Fruit fly (Drosophila melanogaster) whole organism, embryonic: ENCODE measurements around the gene Acsx4.
A peak's percentile ranks its signal among the peaks of the same experiment; 100 is the strongest.

Source experiments
- Ada2b ChIP-seq: fragments of 200-800 bp; sonication (Bioruptor generic); IDR thresholded peaks from 2 replicates; pipeline ENCODE4 v1.3.6; 2022; ENCODE audit warnings: missing biosample characterization, missing genetic modification characterization
- Bteb2 ChIP-seq: fragments of 200-800 bp; sonication (Bioruptor generic); optimal IDR thresholded peaks from 2 replicates; lab custom pipeline; 2016; ENCODE audit warnings: missing biosample characterization, missing genetic modification characterization
- CG12299 ChIP-seq: fragments of 200-800 bp; sonication (Bioruptor generic); optimal IDR thresholded peaks from 2 replicates; lab custom pipeline; 2018; ENCODE audit warnings: missing biosample characterization, mild to moderate bottlenecking, missing genetic modification characterization
- CG13123 ChIP-seq: fragments of 200-800 bp; sonication (Bioruptor generic); optimal IDR thresholded peaks from 2 replicates; lab custom pipeline; 2016; ENCODE audit warnings: missing biosample characterization, missing genetic modification characterization
- CG15514 ChIP-seq: fragments of 200-800 bp; sonication (Bioruptor generic); optimal IDR thresholded peaks from 3 replicates; lab custom pipeline; 2017; ENCODE audit warnings: missing biosample characterization, missing genetic modification characterization, mild to moderate bottlenecking, moderate library complexity, missing genetic modification reagents
- CG15601 ChIP-seq: fragments of 200-800 bp; sonication (Bioruptor generic); optimal IDR thresholded peaks from 3 replicates; lab custom pipeline; 2019; ENCODE audit warnings: missing biosample characterization, mild to moderate bottlenecking, missing genetic modification characterization, moderate library complexity
- CG1602 ChIP-seq: fragments of 200-800 bp; sonication (Bioruptor generic); optimal IDR thresholded peaks from 3 replicates; lab custom pipeline; 2016; ENCODE audit warnings: missing biosample characterization, missing genetic modification characterization
- CG16863 ChIP-seq: fragments of 200-800 bp; sonication (Bioruptor generic); optimal IDR thresholded peaks from 3 replicates; lab custom pipeline; 2016; ENCODE audit warnings: missing biosample characterization, missing genetic modification characterization
- CG17328 ChIP-seq: fragments of 200-800 bp; sonication (Bioruptor generic); IDR thresholded peaks from 2 replicates; pipeline ENCODE4 v1.3.6; 2022; ENCODE audit warnings: missing biosample characterization, missing genetic modification characterization
- CG17361 ChIP-seq: fragments of 200-800 bp; sonication (Bioruptor generic); IDR thresholded peaks from 3 replicates; pipeline ENCODE4 v1.3.6; 2022; ENCODE audit warnings: missing biosample characterization, missing genetic modification characterization
- CG18262 ChIP-seq: fragments of 200-800 bp; optimal IDR thresholded peaks from 3 replicates; lab custom pipeline; 2019; ENCODE audit warnings: missing biosample characterization, mild to moderate bottlenecking, missing genetic modification characterization, moderate library complexity
- CG30403 ChIP-seq: fragments of 200-800 bp; sonication (Bioruptor generic); optimal IDR thresholded peaks from 3 replicates; lab custom pipeline; 2016; ENCODE audit warnings: missing biosample characterization, missing genetic modification characterization
- CG31224 ChIP-seq: fragments of 200-800 bp; sonication (Bioruptor generic); IDR thresholded peaks from 2 replicates; pipeline ENCODE4 v1.3.6; 2022; ENCODE audit warnings: missing biosample characterization, missing genetic modification characterization
- CG31365 ChIP-seq: fragments of 200-800 bp; sonication (Bioruptor generic); optimal IDR thresholded peaks from 2 replicates; lab custom pipeline; 2018; ENCODE audit warnings: missing biosample characterization, mild to moderate bottlenecking, missing genetic modification characterization
- CG3281 ChIP-seq: fragments of 200-800 bp; sonication (Bioruptor generic); optimal IDR thresholded peaks from 3 replicates; lab custom pipeline; 2017; ENCODE audit warnings: missing biosample characterization, mild to moderate bottlenecking, missing genetic modification characterization
- CG3407 ChIP-seq: fragments of 200-800 bp; sonication (Bioruptor generic); optimal IDR thresholded peaks from 2 replicates; lab custom pipeline; 2018; ENCODE audit warnings: missing biosample characterization, mild to moderate bottlenecking, missing genetic modification characterization
- CG4282 ChIP-seq: fragments of 200-800 bp; sonication (Bioruptor generic); optimal IDR thresholded peaks from 2 replicates; lab custom pipeline; 2016; ENCODE audit warnings: missing biosample characterization, missing genetic modification characterization
- CG4328 ChIP-seq: fragments of 200-800 bp; sonication (Bioruptor generic); optimal IDR thresholded peaks from 3 replicates; lab custom pipeline; 2017; ENCODE audit warnings: missing biosample characterization, missing genetic modification reagents, missing genetic modification characterization
- CG5180 ChIP-seq: fragments of 200-800 bp; sonication (Bioruptor generic); optimal IDR thresholded peaks from 3 replicates; lab custom pipeline; 2017; ENCODE audit warnings: missing biosample characterization, missing genetic modification characterization, mild to moderate bottlenecking, moderate library complexity, missing genetic modification reagents
- CG7786 ChIP-seq: fragments of 200-800 bp; sonication (Bioruptor generic); optimal IDR thresholded peaks from 2 replicates; lab custom pipeline; 2016; ENCODE audit warnings: missing biosample characterization, missing genetic modification characterization
- Chrac-16 ChIP-seq: fragments of 200-800 bp; sonication (Bioruptor generic); optimal IDR thresholded peaks from 3 replicates; lab custom pipeline; 2016; ENCODE audit warnings: missing biosample characterization, missing genetic modification characterization
- D ChIP-seq, 2 experiments: fragments of 200-800 bp in 1 of 2; fragments of >200 bp in 1 of 2; sonication (Bioruptor generic) in 1 of 2; optimal IDR thresholded peaks; 2 replicates in 1 of 2; 3 replicates in 1 of 2; lab custom pipeline; 2017; ENCODE audit warnings: mild to moderate bottlenecking in 1 of 2, missing biosample characterization in 1 of 2, missing genetic modification characterization in 1 of 2, missing genetic modification reagents in 1 of 2
- Eip74EF ChIP-seq, 2 experiments: fragments of 200-800 bp in 1 of 2; fragments of >200 bp in 1 of 2; sonication (Bioruptor generic) in 1 of 2; optimal IDR thresholded peaks; 2 replicates each; lab custom pipeline; 2017 to 2019; ENCODE audit warnings: missing biosample characterization in 2 of 2, missing genetic modification characterization in 2 of 2, mild to moderate bottlenecking in 1 of 2, moderate library complexity in 1 of 2
- Fer1 ChIP-seq: fragments of 200-800 bp; sonication (Bioruptor generic); optimal IDR thresholded peaks from 2 replicates; lab custom pipeline; 2017; ENCODE audit warnings: missing biosample characterization, mild to moderate bottlenecking, missing genetic modification characterization
- HLH54F ChIP-seq: fragments of 200-800 bp; sonication (Bioruptor generic); optimal IDR thresholded peaks from 3 replicates; lab custom pipeline; 2016; ENCODE audit warnings: missing biosample characterization, missing genetic modification characterization
- Lhr ChIP-seq: fragments of 200-800 bp; sonication (Bioruptor generic); optimal IDR thresholded peaks from 3 replicates; lab custom pipeline; 2017; ENCODE audit warnings: mild to moderate bottlenecking, missing biosample characterization, missing genetic modification reagents, missing genetic modification characterization
- Oli ChIP-seq: fragments of 200-800 bp; sonication (Bioruptor generic); optimal IDR thresholded peaks from 2 replicates; lab custom pipeline; 2018; ENCODE audit warnings: missing biosample characterization, mild to moderate bottlenecking, missing genetic modification characterization, moderate library complexity
- Ptx1 ChIP-seq: fragments of 200-800 bp; sonication (Bioruptor generic); IDR thresholded peaks from 2 replicates; pipeline ENCODE4 v1.3.6; 2022; ENCODE audit warnings: missing biosample characterization, missing genetic modification characterization
- Rfx ChIP-seq: fragments of 200-800 bp; sonication (Bioruptor generic); IDR thresholded peaks from 2 replicates; pipeline ENCODE4 v1.3.6; 2022; ENCODE audit warnings: missing biosample characterization, missing genetic modification characterization
- Spps ChIP-seq: fragments of 200-800 bp; sonication (Bioruptor generic); optimal IDR thresholded peaks from 2 replicates; lab custom pipeline; 2018; ENCODE audit warnings: missing biosample characterization, mild to moderate bottlenecking, missing genetic modification characterization
- cad ChIP-seq: fragments of >200 bp; optimal IDR thresholded peaks from 2 replicates; lab custom pipeline; 2017; ENCODE audit warnings: missing biosample characterization, missing genetic modification characterization
- emc ChIP-seq: fragments of 200-800 bp; sonication (Bioruptor generic); optimal IDR thresholded peaks from 2 replicates; lab custom pipeline; 2016; ENCODE audit warnings: missing biosample characterization, missing genetic modification characterization
- en ChIP-seq: fragments of 200-800 bp; sonication (Bioruptor generic); optimal IDR thresholded peaks from 2 replicates; lab custom pipeline; 2016; ENCODE audit warnings: missing biosample characterization, missing genetic modification characterization
- esg ChIP-seq: fragments of 200-800 bp; sonication (Bioruptor generic); conservative IDR thresholded peaks from 2 replicates; pipeline ENCODE4 v1.3.6; 2022; ENCODE audit warnings: missing biosample characterization, missing genetic modification characterization
- fd96Cb ChIP-seq: fragments of 200-800 bp; sonication (Bioruptor generic); optimal IDR thresholded peaks from 2 replicates; lab custom pipeline; 2018; ENCODE audit warnings: missing biosample characterization, mild to moderate bottlenecking, missing genetic modification characterization, moderate library complexity
- gro ChIP-seq: fragments of 200-800 bp; sonication (Bioruptor generic); optimal IDR thresholded peaks from 2 replicates; lab custom pipeline; 2016; ENCODE audit warnings: missing biosample characterization, missing genetic modification characterization
- gsb-n ChIP-seq: fragments of 200-800 bp; sonication (Bioruptor generic); optimal IDR thresholded peaks from 3 replicates; lab custom pipeline; 2018; ENCODE audit warnings: missing biosample characterization, mild to moderate bottlenecking, missing genetic modification characterization
- ham ChIP-seq: fragments of 200-800 bp; sonication (Bioruptor generic); IDR thresholded peaks from 2 replicates; pipeline ENCODE4 v1.3.6; 2022; ENCODE audit warnings: missing biosample characterization, missing genetic modification characterization
- her ChIP-seq: fragments of 200-800 bp; sonication (Bioruptor generic); optimal IDR thresholded peaks from 2 replicates; lab custom pipeline; 2016; ENCODE audit warnings: missing biosample characterization, missing genetic modification characterization
- kay ChIP-seq: fragments of 200-800 bp; sonication (Bioruptor generic); optimal IDR thresholded peaks from 2 replicates; lab custom pipeline; 2016; ENCODE audit warnings: missing biosample characterization, missing genetic modification characterization
- mirr ChIP-seq: fragments of 200-800 bp; sonication (Bioruptor generic); optimal IDR thresholded peaks from 3 replicates; lab custom pipeline; 2018; ENCODE audit warnings: missing biosample characterization, mild to moderate bottlenecking, missing genetic modification characterization
- nau ChIP-seq: fragments of 200-800 bp; sonication (Bioruptor generic); optimal IDR thresholded peaks from 3 replicates; lab custom pipeline; 2017; ENCODE audit warnings: missing biosample characterization, mild to moderate bottlenecking, missing genetic modification characterization, missing genetic modification reagents
- nmo ChIP-seq: fragments of 200-800 bp; sonication (Bioruptor generic); optimal IDR thresholded peaks from 2 replicates; lab custom pipeline; 2018; ENCODE audit warnings: missing biosample characterization, mild to moderate bottlenecking, missing genetic modification characterization, moderate library complexity
- pan ChIP-seq, 4 experiments: fragments of >200 bp in 3 of 4; fragments of 200-800 bp in 1 of 4; sonication (Bioruptor generic) in 1 of 4; optimal IDR thresholded peaks in 3 of 4; IDR thresholded peaks in 1 of 4; 2 replicates each; pipeline versions ENCODE4 v1.3.6 to Lab custom; 2017 to 2022; ENCODE audit warnings: missing biosample characterization in 2 of 4, missing genetic modification characterization in 2 of 4, mixed read lengths in 1 of 4
- pum ChIP-seq: fragments of 200-800 bp; sonication (Bioruptor generic); optimal IDR thresholded peaks from 2 replicates; lab custom pipeline; 2016; ENCODE audit warnings: missing biosample characterization, missing genetic modification characterization
- schlank ChIP-seq: fragments of 200-800 bp; sonication (Bioruptor generic); optimal IDR thresholded peaks from 2 replicates; lab custom pipeline; 2018; ENCODE audit warnings: missing biosample characterization, mild to moderate bottlenecking, missing genetic modification characterization
- tap ChIP-seq: fragments of 200-800 bp; optimal IDR thresholded peaks from 3 replicates; lab custom pipeline; 2019; ENCODE audit warnings: missing biosample characterization, mild to moderate bottlenecking, missing genetic modification characterization, moderate library complexity
- unc-4 ChIP-seq: fragments of 200-800 bp; sonication (Bioruptor generic); IDR thresholded peaks from 2 replicates; pipeline ENCODE4 v1.3.6; 2022; ENCODE audit warnings: missing biosample characterization, missing genetic modification characterization; ENCODE audit not compliant: partially characterized antibody
- wek ChIP-seq: fragments of 200-800 bp; sonication (Bioruptor generic); optimal IDR thresholded peaks from 3 replicates; lab custom pipeline; 2018; ENCODE audit warnings: missing biosample characterization, mild to moderate bottlenecking, missing genetic modification characterization, moderate library complexity

The Acsx4 gene

DNA sequence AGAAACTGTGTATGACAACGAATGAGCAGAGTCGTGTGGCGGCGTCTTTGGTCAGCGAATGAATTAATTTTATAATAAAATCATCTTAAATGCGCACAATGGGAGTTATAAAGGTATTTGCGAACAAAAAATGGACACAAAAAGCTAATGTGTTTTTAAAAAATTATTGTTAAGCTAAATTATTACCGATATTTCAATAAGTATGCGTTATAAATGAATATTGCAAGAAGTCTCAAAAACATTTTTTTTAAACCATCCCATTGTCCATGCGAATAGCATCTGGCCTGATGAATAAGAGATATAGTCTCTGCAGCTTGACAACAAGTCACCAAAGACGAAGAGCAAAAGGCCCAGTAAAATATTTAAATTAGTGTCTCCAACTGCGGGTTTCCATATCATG lies 47.7 kb downstream of the Acsx4 start (continued):
- TF ChIP-seq mirr (GFP tag; lab: Kevin White, UChicago) (no peak), CG1602 (GFP tag; lab: Kevin White, UChicago) (peak; percentile 43), CG16863 (GFP tag; lab: Kevin White, UChicago) (peak; percentile 38), HLH54F (GFP tag; lab: Kevin White, UChicago) (peak; percentile 8), Ptx1 (peak; percentile 68), kay (GFP tag; lab: Kevin White, UChicago) (no peak), D (optimal IDR thresholded peaks at IDR 0.05; lab: Kevin White, UChicago) (no peak), D (GFP tag; optimal IDR thresholded peaks at IDR 0.05; lab: Kevin White, UChicago) (peak; percentile 24), schlank (peak; percentile 1), Oli (tag; lab: Kevin White, UChicago) (peak; percentile 72), Rfx (GFP tag; lab: Robert Waterston, UW) (peak; percentile 85), tap (tag; lab: Kevin White, UChicago) (peak; percentile 48), CG15514 (GFP tag; lab: Kevin White, UChicago) (peak; percentile 36), CG15601 (no peak), CG3407 (GFP tag; lab: Kevin White, UChicago) (peak; percentile 49), Lhr (GFP tag; lab: Kevin White, UChicago) (no peak), CG13123 (no peak), en (GFP tag; lab: Kevin White, UChicago) (peak; percentile 51), Eip74EF (GFP tag; optimal IDR thresholded peaks at IDR 0.05; lab: Kevin White, UChicago) (peak in 1 of 2 experiments; percentile 13), fd96Cb (tag; lab: Kevin White, UChicago) (peak; percentile 61), gsb-n (tag; lab: Kevin White, UChicago) (peak; percentile 45), ham (GFP tag; lab: Robert Waterston, UW) (no peak), CG12299 (tag; lab: Kevin White, UChicago) (peak; percentile 41), Chrac-16 (peak; percentile 20), CG17328 (GFP tag; lab: Robert Waterston, UW) (peak; percentile 39; the same call in 1 of the 2 replicates), CG18262 (peak; percentile 66), CG4282 (GFP tag; lab: Kevin White, UChicago) (no peak), CG30403 (GFP tag; lab: Kevin White, UChicago) (peak; percentile 78), CG7786 (GFP tag; lab: Kevin White, UChicago) (peak; percentile 39), CG4328 (GFP tag; lab: Kevin White, UChicago) (no peak), Ada2b (peak; percentile 68), CG17361 (GFP tag; lab: Robert Waterston, UW) (peak; percentile 62), Fer1 (GFP tag; lab: Kevin White, UChicago) (peak; percentile 68), CG5180 (GFP tag; lab: Kevin White, UChicago) (peak; percentile 28), Bteb2 (GFP tag; lab: Kevin White, UChicago) (peak; percentile 41), emc (GFP tag; lab: Kevin White, UChicago) (no peak), her (GFP tag; lab: Kevin White, UChicago) (peak; percentile 54), CG31224 (GFP tag; lab: Robert Waterston, UW) (peak; percentile 51; the same call in 1 of the 2 replicates), pum (peak; percentile 31), esg (peak; percentile 51), unc-4 (GFP tag; lab: Robert Waterston, UW) (no peak), pan (optimal IDR thresholded peaks at IDR 0.05; lab: Kevin White, UChicago) (no peak), pan (GFP tag; optimal IDR thresholded peaks at IDR 0.05 in 1 of 2, IDR thresholded peaks at IDR 0.05 in 1 of 2) (peak in 1 of 2 experiments; percentile 87), wek (peak; percentile 9), cad (GFP tag; lab: Kevin White, UChicago) (no peak), nmo (GFP tag; lab: Kevin White, UChicago) (peak; percentile 14), CG31365 (tag; lab: Kevin White, UChicago) (no peak), CG3281 (GFP tag; lab: Kevin White, UChicago) (peak; percentile 65), nau (GFP tag; lab: Kevin White, UChicago) (peak; percentile 57), Spps (no peak), gro (GFP tag; lab: Kevin White, UChicago) (peak; percentile 25)
